Fruit fly (Drosophila melanogaster) whole organism, prepupa: ENCODE measurements around the gene RabX6.

Experiments used
- CG10631 ChIP-seq: fragments of 200-800 bp; sonication (Bioruptor generic); optimal IDR thresholded peaks from 2 replicates; lab custom pipeline; 2016; ENCODE audit warnings: missing biosample characterization, missing genetic modification characterization
- CG10669 ChIP-seq: fragments of 200-800 bp; sonication (Bioruptor generic); optimal IDR thresholded peaks from 3 replicates; lab custom pipeline; 2018; ENCODE audit warnings: missing biosample characterization, mild to moderate bottlenecking, missing genetic modification characterization, moderate library complexity
- CG11294 ChIP-seq: fragments of 200-800 bp; sonication (Bioruptor generic); IDR thresholded peaks from 2 replicates; pipeline ENCODE4 v1.3.6; 2022; ENCODE audit warnings: missing biosample characterization, missing genetic modification characterization
- CG11902 ChIP-seq: fragments of 200-800 bp; sonication (Bioruptor generic); optimal IDR thresholded peaks from 3 replicates; lab custom pipeline; 2016; ENCODE audit warnings: missing biosample characterization, missing genetic modification characterization
- CG1621 ChIP-seq: fragments of 200-800 bp; sonication (Bioruptor generic); optimal IDR thresholded peaks from 3 replicates; lab custom pipeline; 2018; ENCODE audit warnings: missing biosample characterization, mild to moderate bottlenecking, missing genetic modification characterization
- CG16779 ChIP-seq: fragments of 200-800 bp; sonication (Bioruptor generic); optimal IDR thresholded peaks from 3 replicates; lab custom pipeline; 2017; ENCODE audit warnings: missing biosample characterization, mild to moderate bottlenecking, missing genetic modification characterization
- CG31627 ChIP-seq: fragments of 200-800 bp; sonication (Bioruptor generic); optimal IDR thresholded peaks from 3 replicates; lab custom pipeline; 2016; ENCODE audit warnings: missing biosample characterization, missing genetic modification characterization
- CG32006 ChIP-seq: fragments of 200-800 bp; sonication (Bioruptor generic); optimal IDR thresholded peaks from 3 replicates; lab custom pipeline; 2017; ENCODE audit warnings: missing biosample characterization, mild to moderate bottlenecking, missing genetic modification characterization
- CG34406 ChIP-seq: fragments of 200-800 bp; sonication (Bioruptor generic); optimal IDR thresholded peaks from 3 replicates; lab custom pipeline; 2016; ENCODE audit warnings: missing biosample characterization, missing genetic modification characterization
- CG3919 ChIP-seq: fragments of 200-800 bp; sonication (Bioruptor generic); optimal IDR thresholded peaks from 3 replicates; lab custom pipeline; 2016; ENCODE audit warnings: missing biosample characterization, missing genetic modification characterization
- CG4318 ChIP-seq: fragments of 200-800 bp; sonication (Bioruptor generic); optimal IDR thresholded peaks from 3 replicates; lab custom pipeline; 2017; ENCODE audit warnings: missing biosample characterization, mild to moderate bottlenecking, missing genetic modification characterization
- CG6163 ChIP-seq: fragments of 200-800 bp; sonication (Bioruptor generic); IDR thresholded peaks from 3 replicates; pipeline ENCODE4 v1.3.6; 2022; ENCODE audit warnings: missing biosample characterization, missing genetic modification characterization
- CG6276 ChIP-seq: fragments of 200-800 bp; sonication (Bioruptor generic); optimal IDR thresholded peaks from 2 replicates; lab custom pipeline; 2017; ENCODE audit warnings: missing biosample characterization, mild to moderate bottlenecking, missing genetic modification characterization
- CG6854 ChIP-seq: fragments of 200-800 bp; sonication (Bioruptor generic); optimal IDR thresholded peaks from 2 replicates; lab custom pipeline; 2017; ENCODE audit warnings: missing biosample characterization, mild to moderate bottlenecking, missing genetic modification characterization
- CG7368 ChIP-seq: fragments of 200-800 bp; sonication (Bioruptor generic); optimal IDR thresholded peaks from 3 replicates; lab custom pipeline; 2016; ENCODE audit warnings: missing biosample characterization, missing genetic modification characterization
- CG8119 ChIP-seq: fragments of 200-800 bp; sonication (Bioruptor generic); IDR thresholded peaks from 3 replicates; pipeline ENCODE4 v1.3.6; 2022; ENCODE audit warnings: missing biosample characterization, missing genetic modification characterization
- CG8319 ChIP-seq: fragments of 200-800 bp; sonication (Bioruptor generic); optimal IDR thresholded peaks from 3 replicates; lab custom pipeline; 2016; ENCODE audit warnings: missing biosample characterization, missing genetic modification characterization
- CG8632 ChIP-seq: fragments of 200-800 bp; sonication (Bioruptor generic); optimal IDR thresholded peaks from 3 replicates; lab custom pipeline; 2016; ENCODE audit warnings: missing biosample characterization, missing genetic modification characterization
- CG9139 ChIP-seq: fragments of 200-800 bp; sonication (Bioruptor generic); optimal IDR thresholded peaks from 3 replicates; lab custom pipeline; 2017; ENCODE audit warnings: missing biosample characterization, mild to moderate bottlenecking, missing genetic modification characterization
- Eip75B ChIP-seq: fragments of 200-800 bp; sonication (Bioruptor generic); optimal IDR thresholded peaks from 3 replicates; lab custom pipeline; 2016; ENCODE audit warnings: missing biosample characterization, missing genetic modification characterization
- Eip78C ChIP-seq: fragments of 200-800 bp; sonication (Bioruptor generic); peaks from one replicate; lab custom pipeline; 2016; ENCODE audit warnings: missing biosample characterization, missing genetic modification characterization
- Eip93F ChIP-seq: fragments of 200-800 bp; sonication (Bioruptor generic); optimal IDR thresholded peaks from 2 replicates; lab custom pipeline; 2016; ENCODE audit warnings: missing biosample characterization, mild to moderate bottlenecking, missing genetic modification characterization
- Ets21C ChIP-seq: fragments of 200-800 bp; sonication (Bioruptor generic); optimal IDR thresholded peaks from 3 replicates; lab custom pipeline; 2016; ENCODE audit warnings: missing biosample characterization, missing genetic modification characterization
- Ets96B ChIP-seq: fragments of 200-800 bp; optimal IDR thresholded peaks from 2 replicates; lab custom pipeline; 2019; ENCODE audit warnings: missing biosample characterization, mild to moderate bottlenecking, missing genetic modification characterization, moderate library complexity
- Gug ChIP-seq: fragments of 200-800 bp; sonication (Bioruptor generic); IDR thresholded peaks from 2 replicates; pipeline ENCODE4 v1.3.6; 2022; ENCODE audit warnings: missing biosample characterization, missing genetic modification characterization
- Hr38 ChIP-seq: sonication (Bioruptor generic); optimal IDR thresholded peaks from 2 replicates; lab custom pipeline; 2016; ENCODE audit warnings: missing biosample characterization, missing genetic modification characterization
- Hr39 ChIP-seq: fragments of 200-800 bp; sonication (Bioruptor generic); optimal IDR thresholded peaks from 2 replicates; lab custom pipeline; 2016; ENCODE audit warnings: missing biosample characterization, missing genetic modification characterization
- Lpt ChIP-seq: fragments of 200-800 bp; sonication (Bioruptor generic); optimal IDR thresholded peaks from 3 replicates; lab custom pipeline; 2016; ENCODE audit warnings: missing biosample characterization, missing genetic modification characterization
- OdsH ChIP-seq: fragments of 200-800 bp; sonication (Bioruptor generic); optimal IDR thresholded peaks from 3 replicates; lab custom pipeline; 2016; ENCODE audit warnings: missing biosample characterization, missing genetic modification characterization
- Smox ChIP-seq: fragments of 200-800 bp; sonication (Bioruptor generic); optimal IDR thresholded peaks from 3 replicates; lab custom pipeline; 2016; ENCODE audit warnings: missing biosample characterization, missing genetic modification characterization
- Sox102F ChIP-seq: fragments of 200-800 bp; sonication (Bioruptor generic); optimal IDR thresholded peaks from 2 replicates; lab custom pipeline; 2016; ENCODE audit warnings: missing biosample characterization, mild to moderate bottlenecking, missing genetic modification characterization
- Sox14 ChIP-seq: fragments of 200-800 bp; sonication (Bioruptor generic); optimal IDR thresholded peaks from 3 replicates; lab custom pipeline; 2016; ENCODE audit warnings: missing biosample characterization, missing genetic modification characterization
- acj6 ChIP-seq: fragments of 200-800 bp; sonication (Bioruptor generic); optimal IDR thresholded peaks from 3 replicates; lab custom pipeline; 2016; ENCODE audit warnings: missing biosample characterization, missing genetic modification characterization
- cyc ChIP-seq: fragments of 200-800 bp; sonication (Bioruptor generic); optimal IDR thresholded peaks from 3 replicates; lab custom pipeline; 2016; ENCODE audit warnings: missing biosample characterization, missing genetic modification characterization
- dac ChIP-seq: fragments of 200-800 bp; sonication (Bioruptor generic); optimal IDR thresholded peaks from 2 replicates; lab custom pipeline; 2017; ENCODE audit warnings: missing biosample characterization, mild to moderate bottlenecking, missing genetic modification characterization
- dsx ChIP-seq: fragments of 200-800 bp; optimal IDR thresholded peaks from 3 replicates; lab custom pipeline; 2019; ENCODE audit warnings: missing biosample characterization, mild to moderate bottlenecking, missing genetic modification characterization, moderate library complexity; ENCODE audit not compliant: poor library complexity, severe bottlenecking
- fd59A ChIP-seq: fragments of 200-800 bp; sonication (Bioruptor generic); optimal IDR thresholded peaks from 2 replicates; lab custom pipeline; 2017; ENCODE audit warnings: missing biosample characterization, mild to moderate bottlenecking, missing genetic modification characterization, missing genetic modification reagents
- fd85E ChIP-seq: fragments of 200-800 bp; sonication (Bioruptor generic); optimal IDR thresholded peaks from 3 replicates; lab custom pipeline; 2016; ENCODE audit warnings: missing biosample characterization, missing genetic modification characterization
- fkh ChIP-seq: fragments of 200-800 bp; sonication (Bioruptor generic); optimal IDR thresholded peaks from 3 replicates; lab custom pipeline; 2017; ENCODE audit warnings: missing biosample characterization, mild to moderate bottlenecking, missing genetic modification characterization, moderate library complexity
- lz ChIP-seq: fragments of 200-800 bp; sonication (Bioruptor generic); optimal IDR thresholded peaks from 3 replicates; lab custom pipeline; 2016; ENCODE audit warnings: missing biosample characterization, missing genetic modification characterization
- net ChIP-seq: fragments of 200-800 bp; sonication (Bioruptor generic); optimal IDR thresholded peaks from 3 replicates; lab custom pipeline; 2016; ENCODE audit warnings: missing biosample characterization, missing genetic modification characterization
- pdm3 ChIP-seq: fragments of 200-800 bp; sonication (Bioruptor generic); optimal IDR thresholded peaks from 3 replicates; lab custom pipeline; 2016; ENCODE audit warnings: missing biosample characterization, missing genetic modification characterization
- salr ChIP-seq, 2 experiments: fragments of 200-800 bp; sonication (Bioruptor generic); optimal IDR thresholded peaks; 3 replicates each; lab custom pipeline; 2016 to 2018; ENCODE audit warnings: missing biosample characterization in 2 of 2, missing genetic modification characterization in 2 of 2, mild to moderate bottlenecking in 1 of 2
- spab ChIP-seq: fragments of 200-800 bp; sonication (Bioruptor generic); optimal IDR thresholded peaks from 2 replicates; lab custom pipeline; 2017; ENCODE audit warnings: missing biosample characterization, mild to moderate bottlenecking, missing genetic modification characterization, missing genetic modification reagents
- ss ChIP-seq, 2 experiments: fragments of 200-800 bp; sonication (Bioruptor generic); optimal IDR thresholded peaks; 2 replicates in 1 of 2; 3 replicates in 1 of 2; lab custom pipeline; 2017 to 2018; ENCODE audit warnings: mild to moderate bottlenecking in 2 of 2, missing biosample characterization in 2 of 2, missing genetic modification characterization in 2 of 2, moderate library complexity in 1 of 2
- svp ChIP-seq: fragments of 200-800 bp; sonication (Bioruptor generic); peaks from one replicate; lab custom pipeline; 2016; ENCODE audit warnings: missing biosample characterization, missing genetic modification characterization
- topi ChIP-seq: fragments of 200-800 bp; sonication (Bioruptor generic); optimal IDR thresholded peaks from 3 replicates; lab custom pipeline; 2016; ENCODE audit warnings: missing biosample characterization, missing genetic modification characterization

The RabX6 gene

dm6 chr3L:724518-725341 lies 34.4 kb downstream of the RabX6 start (continued):
- TF ChIP-seq topi (GFP tag; lab: Kevin White, UChicago) (peak; percentile 95), cyc (GFP tag; lab: Kevin White, UChicago) (peak; percentile 89), CG3919 (peak; percentile 92), CG10631 (GFP tag; lab: Kevin White, UChicago) (peak; percentile 95), CG9139 (GFP tag; lab: Kevin White, UChicago) (peak; percentile 87), OdsH (peak; percentile 93), ss (GFP tag; optimal IDR thresholded peaks at IDR 0.05; lab: Kevin White, UChicago) (peak; percentile 88 to 90), net (GFP tag; lab: Kevin White, UChicago) (peak; percentile 92), Hr39 (peak; percentile 92), CG4318 (GFP tag; lab: Kevin White, UChicago) (peak; percentile 80), acj6 (GFP tag; lab: Kevin White, UChicago) (peak; percentile 93), dsx (GFP tag; lab: Kevin White, UChicago) (peak; percentile 89), salr (GFP tag; optimal IDR thresholded peaks at IDR 0.05; lab: Kevin White, UChicago) (peak; percentile 77 to 83), fd59A (peak; percentile 86), CG6163 (GFP tag; lab: Robert Waterston, UW) (peak; percentile 98), lz (GFP tag; lab: Kevin White, UChicago) (peak; percentile 97), CG32006 (GFP tag; lab: Kevin White, UChicago) (peak; percentile 90), fkh (GFP tag; lab: Kevin White, UChicago) (peak; percentile 97), Gug (GFP tag; lab: Robert Waterston, UW) (peak; percentile 90), Eip75B (GFP tag; lab: Kevin White, UChicago) (peak; percentile 96), CG6276 (GFP tag; lab: Kevin White, UChicago) (peak; percentile 85), Sox102F (GFP tag; lab: Kevin White, UChicago) (peak; percentile 95), Eip93F (GFP tag; lab: Kevin White, UChicago) (peak; percentile 81), CG7368 (GFP tag; lab: Kevin White, UChicago) (peak; percentile 84), CG8632 (GFP tag; lab: Kevin White, UChicago) (peak; percentile 94), CG11902 (peak; percentile 80), CG16779 (tag; lab: Kevin White, UChicago) (peak; percentile 92), CG34406 (peak; percentile 92), CG10669 (GFP tag; lab: Kevin White, UChicago) (peak; percentile 92), CG6854 (peak; percentile 86), fd85E (GFP tag; lab: Kevin White, UChicago) (peak; percentile 82), CG31627 (GFP tag; lab: Kevin White, UChicago) (peak; percentile 92), Eip78C (peak; percentile 99), CG11294 (GFP tag; lab: Robert Waterston, UW) (peak; percentile 76), svp (GFP tag; lab: Kevin White, UChicago) (peak; percentile 97)

- TF ChIP-seq Hr38 (no peak), net (GFP tag; lab: Kevin White, UChicago) (peak; percentile 44), fd85E (GFP tag; lab: Kevin White, UChicago) (no peak), pdm3 (peak; percentile 78), CG10631 (GFP tag; lab: Kevin White, UChicago) (peak; percentile 69), CG1621 (tag; lab: Kevin White, UChicago) (peak; percentile 72), spab (GFP tag; lab: Kevin White, UChicago) (peak; percentile 63), CG6276 (GFP tag; lab: Kevin White, UChicago) (no peak), Sox14 (GFP tag; lab: Kevin White, UChicago) (peak; percentile 80), acj6 (GFP tag; lab: Kevin White, UChicago) (peak; percentile 78), CG16779 (tag; lab: Kevin White, UChicago) (no peak), Smox (peak; percentile 88), CG8119 (GFP tag; lab: Robert Waterston, UW) (0 out of 3 replicates have a peak, but pooled peaks have one; percentile 21), Ets21C (GFP tag; lab: Kevin White, UChicago) (peak; percentile 84), CG11902 (peak; percentile 71), Ets96B (tag; lab: Kevin White, UChicago) (peak; percentile 74), CG34406 (peak; percentile 79), CG8319 (GFP tag; lab: Kevin White, UChicago) (peak; percentile 61), ss (GFP tag; optimal IDR thresholded peaks at IDR 0.05; lab: Kevin White, UChicago) (peak; percentile 54 to 70), Lpt (GFP tag; lab: Kevin White, UChicago) (no peak), CG6854 (peak; percentile 58), CG31627 (GFP tag; lab: Kevin White, UChicago) (peak; percentile 92), dac (no peak)
Observed at dm6 chr3L:725527-726191, 35.3 kb downstream of the RabX6 start.
